Fruit fly (Drosophila melanogaster): ENCODE data around the gene Pus1.

Pus1 gene

DNA sequence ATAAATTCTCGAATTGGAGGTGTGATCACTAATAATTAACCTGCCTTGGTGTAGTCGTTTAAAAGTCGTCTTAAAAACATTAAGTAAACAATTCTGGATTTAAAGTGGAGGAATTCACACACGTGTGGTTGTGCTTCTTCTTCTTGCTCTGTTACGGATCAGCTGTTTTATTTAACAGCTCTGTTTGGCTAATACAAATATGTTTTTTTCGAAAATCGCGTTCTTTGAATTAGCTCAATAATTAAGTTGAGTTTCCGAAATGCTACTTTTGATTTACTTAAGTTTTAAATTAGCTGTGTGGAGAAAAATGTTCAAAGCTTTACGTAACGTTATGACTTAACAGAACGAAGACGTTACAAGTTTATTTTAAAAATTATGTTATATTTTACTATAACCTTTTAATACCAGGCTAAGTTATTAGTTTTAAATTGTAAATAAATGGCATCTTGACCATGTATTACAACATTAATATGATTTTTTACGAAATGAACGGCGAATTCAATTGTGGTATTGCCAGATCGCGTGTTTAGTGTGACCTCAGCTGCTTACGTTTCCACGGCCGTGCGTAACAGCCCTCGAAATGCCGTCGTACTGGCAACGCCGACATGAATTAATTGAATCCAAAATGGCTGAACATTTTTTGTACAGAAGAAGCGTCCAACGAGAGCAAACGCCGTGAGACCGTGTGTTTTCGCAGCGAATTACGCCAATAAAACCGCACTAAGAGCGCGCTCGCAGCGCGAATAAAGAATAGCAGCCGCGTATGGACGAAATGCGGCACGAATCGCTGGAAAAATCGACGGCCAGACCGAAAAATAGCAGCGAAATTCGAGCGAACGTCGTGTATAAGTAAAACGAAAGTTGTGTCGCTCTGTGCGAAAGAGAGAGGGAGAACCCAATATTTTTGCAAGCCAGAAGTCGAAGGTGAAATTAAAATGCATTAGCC lies at the start of gene Pus1, which contains the start of gene bon:
Pus1 (minus strand) TSS at position 155 of the 946 bp plus-strand sequence.
bon (plus strand) TSS at position 623 of the 946 bp plus-strand sequence.
- peak; percentile 1 for TF ChIP-seq noc (tag; optimal IDR thresholded peaks at IDR 0.05)

DNA sequence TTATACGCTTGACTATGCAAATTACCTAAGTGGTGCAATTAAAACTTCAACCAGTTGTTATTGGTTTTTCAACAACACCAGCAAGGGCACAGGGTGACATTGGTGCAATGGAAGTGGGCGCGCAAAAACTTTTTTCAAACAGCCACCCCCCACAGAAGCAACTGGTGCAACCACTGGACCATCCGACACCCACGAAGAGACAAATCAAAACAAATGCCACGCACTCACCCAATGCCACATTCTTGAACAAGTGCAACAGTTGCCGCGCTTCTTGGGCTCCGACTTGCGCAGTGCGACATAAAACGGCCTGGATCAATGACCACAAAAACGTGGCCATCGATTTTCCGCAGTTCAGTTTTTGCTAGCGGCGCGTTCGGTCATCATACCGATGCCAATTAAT lies 43.3 kb upstream of the Pus1 start:
- no peak for TF ChIP-seq noc (tag; optimal IDR thresholded peaks at IDR 0.05)

DNA sequence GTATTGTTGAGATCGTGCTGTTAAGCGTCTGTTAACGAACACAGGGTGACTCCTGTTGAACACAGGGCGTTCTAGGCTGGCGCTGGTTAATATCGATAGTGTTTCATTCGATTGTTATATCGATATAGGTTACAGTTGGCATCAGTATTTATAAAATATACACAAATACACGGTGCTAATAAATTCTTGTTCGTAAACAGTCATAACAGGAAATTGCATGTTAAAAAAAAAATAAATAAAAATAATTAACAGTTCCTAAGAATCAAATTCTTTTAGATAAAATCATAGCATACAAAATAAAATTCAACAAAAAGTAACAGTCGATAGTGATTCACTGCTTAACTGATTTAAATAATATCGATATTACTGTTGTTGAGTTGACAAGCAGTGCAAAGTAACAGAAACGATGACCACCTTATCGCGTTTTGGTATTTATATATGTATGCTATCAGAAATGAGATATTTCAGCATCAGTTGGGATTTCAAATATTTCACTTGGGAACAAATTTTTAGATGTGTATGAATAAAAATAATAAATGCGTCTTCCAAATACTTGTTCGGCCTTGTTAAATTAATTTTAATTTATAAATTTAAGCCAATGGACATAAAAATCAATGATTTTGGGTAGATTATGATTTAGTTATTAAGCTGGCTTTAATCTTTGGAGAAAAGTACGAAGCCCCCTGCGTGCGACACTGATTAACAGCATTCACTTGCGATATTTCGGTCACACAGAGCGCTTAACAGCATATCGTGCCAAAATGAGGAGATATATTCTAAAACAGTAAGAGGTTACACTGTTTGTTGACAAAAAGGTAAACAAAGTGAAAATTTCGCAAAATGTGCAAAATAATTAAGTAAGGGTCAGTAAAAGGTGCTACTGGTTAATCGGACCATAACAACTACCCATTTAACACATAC lies 42.5 kb upstream of the Pus1 start, which contains the start of the genes Pi3K92E and Lrrk:
Pi3K92E (minus strand) TSS at position 59 of the 921 bp plus-strand sequence.
Lrrk (plus strand) TSS at position 807 of the 921 bp plus-strand sequence.
- TF ChIP-seq noc (tag; optimal IDR thresholded peaks at IDR 0.05) = no peak

DNA sequence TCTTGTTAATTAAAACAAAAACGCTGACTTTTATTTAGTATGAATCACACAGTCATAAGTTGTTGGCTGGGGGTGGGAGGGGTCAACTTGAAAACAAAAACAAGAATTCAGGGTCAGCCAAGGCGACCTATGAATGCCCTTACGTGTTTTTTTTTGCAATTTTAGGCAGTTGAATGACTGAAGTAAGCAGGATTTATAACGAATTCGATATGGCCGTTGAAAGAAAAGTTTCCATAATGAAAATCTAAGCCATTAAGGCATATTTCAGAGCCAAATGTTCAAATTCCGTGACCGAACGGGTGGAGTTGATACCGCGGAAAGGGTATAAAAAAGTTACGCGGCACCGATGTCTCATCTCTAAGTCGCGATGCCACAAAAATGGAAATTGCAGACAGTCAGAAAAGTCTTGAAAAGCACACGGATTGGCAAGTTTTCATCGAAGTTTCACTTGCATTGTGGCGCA lies 41.5 kb upstream of the Pus1 start:
- no peak for TF ChIP-seq noc (tag; optimal IDR thresholded peaks at IDR 0.05)

DNA sequence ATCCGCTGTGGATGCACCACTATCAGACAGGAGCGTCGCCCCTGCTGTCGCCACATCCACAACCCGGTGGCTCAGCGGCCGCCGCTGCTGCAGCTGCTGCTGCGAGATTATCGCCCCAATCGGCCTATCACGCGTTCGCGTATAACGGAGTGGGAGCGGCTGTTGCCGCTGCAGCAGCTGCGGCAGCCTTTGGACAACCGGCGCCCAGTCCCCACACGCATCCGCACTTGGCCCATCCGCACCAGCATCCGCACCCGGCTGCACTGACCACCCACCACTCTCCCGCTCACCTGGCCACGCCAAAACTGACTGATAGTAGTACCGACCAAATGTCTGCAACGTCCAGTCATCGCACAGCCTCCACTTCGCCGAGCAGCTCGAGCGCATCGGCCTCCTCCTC lies 33.7 kb upstream of the Pus1 start:
- no peak for TF ChIP-seq noc (tag; optimal IDR thresholded peaks at IDR 0.05)

DNA sequence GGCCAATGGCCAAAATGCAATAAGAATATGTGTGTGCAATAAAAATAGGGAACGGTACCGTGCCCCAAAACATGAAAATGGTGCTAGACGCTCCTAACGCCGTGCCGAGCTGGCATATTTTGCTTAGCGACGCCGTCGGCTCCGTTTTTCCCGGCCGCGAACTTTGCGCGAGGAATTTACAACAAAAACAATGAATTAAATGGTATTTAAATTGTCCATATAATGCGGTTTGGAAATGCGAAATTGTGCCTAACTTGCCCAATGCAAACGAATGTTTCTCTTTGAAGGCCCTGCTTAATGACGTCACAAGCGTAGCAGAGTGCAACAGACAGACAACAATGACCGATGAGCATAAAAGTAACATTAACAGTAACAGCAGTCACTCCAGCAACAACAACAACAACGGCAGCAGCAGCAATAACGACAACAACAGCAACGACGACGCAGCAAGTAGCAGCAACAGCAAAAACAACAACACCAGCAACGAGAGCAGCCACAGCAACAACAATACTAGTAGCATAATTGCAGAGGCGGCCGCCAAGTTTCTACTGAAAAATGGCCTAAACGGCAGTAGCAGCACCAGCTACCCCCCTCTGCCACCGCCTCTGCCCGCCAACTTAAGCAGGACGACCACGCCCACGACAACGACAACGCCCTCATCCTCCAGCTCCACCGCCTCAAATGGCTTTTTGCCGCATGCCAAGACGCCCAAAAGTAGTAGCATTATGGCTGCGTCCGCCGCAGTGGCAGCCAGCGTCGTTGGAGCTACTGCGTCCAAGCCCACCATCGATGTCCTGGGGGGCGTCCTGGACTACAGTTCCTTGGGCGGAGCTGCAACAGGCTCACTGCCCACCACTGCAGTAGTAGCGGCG lies 30.1 kb upstream of the Pus1 start:
- no peak for TF ChIP-seq noc (tag; optimal IDR thresholded peaks at IDR 0.05)

DNA sequence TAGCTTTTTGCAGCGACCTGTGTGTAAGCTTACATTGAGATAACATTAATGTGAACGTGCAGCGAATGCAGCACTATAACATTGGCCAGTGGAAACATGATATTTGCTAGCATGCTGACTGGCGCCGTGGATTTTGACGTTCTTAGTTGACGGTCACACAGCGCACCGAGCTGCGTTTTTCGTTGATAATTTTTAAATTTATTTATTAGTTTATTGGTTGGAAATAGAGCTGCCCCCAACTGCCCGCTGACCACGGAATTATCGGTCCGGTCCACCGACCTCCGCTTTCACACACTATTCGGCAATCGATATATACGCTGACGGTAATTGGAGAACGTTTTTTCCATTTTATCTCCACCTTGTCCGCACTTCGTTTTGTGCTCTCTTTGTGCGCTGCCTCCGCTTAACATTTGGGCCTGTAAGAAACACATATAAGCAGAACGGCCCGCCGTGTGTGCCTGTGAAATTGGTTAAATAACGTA lies 29.4 kb upstream of the Pus1 start, which contains the start of gene H:
H (plus strand) TSS at position 134 of the 482 bp plus-strand sequence.
- TF ChIP-seq noc (tag; optimal IDR thresholded peaks at IDR 0.05) = no peak

DNA sequence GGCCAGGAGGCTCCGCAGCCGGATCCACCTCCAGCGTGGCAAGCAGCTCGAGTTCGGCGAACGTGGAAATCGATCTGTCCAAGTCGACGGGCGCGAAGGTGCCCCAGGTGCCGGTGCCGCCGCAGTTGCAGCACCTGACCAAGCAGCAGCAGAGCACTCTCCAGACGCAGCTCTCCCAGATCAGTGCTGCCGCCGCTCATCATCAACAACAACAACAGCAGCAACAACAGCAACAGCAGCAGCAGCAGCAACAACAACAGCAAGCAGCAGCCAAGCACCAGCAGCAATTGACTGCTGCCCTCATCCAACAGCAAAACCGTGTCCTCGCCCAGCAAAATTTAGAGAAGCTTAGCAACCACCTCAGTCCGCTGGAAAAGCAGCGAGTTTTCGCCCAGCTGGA lies 26.5 kb upstream of the Pus1 start:
- no peak for TF ChIP-seq noc (tag; optimal IDR thresholded peaks at IDR 0.05)

DNA sequence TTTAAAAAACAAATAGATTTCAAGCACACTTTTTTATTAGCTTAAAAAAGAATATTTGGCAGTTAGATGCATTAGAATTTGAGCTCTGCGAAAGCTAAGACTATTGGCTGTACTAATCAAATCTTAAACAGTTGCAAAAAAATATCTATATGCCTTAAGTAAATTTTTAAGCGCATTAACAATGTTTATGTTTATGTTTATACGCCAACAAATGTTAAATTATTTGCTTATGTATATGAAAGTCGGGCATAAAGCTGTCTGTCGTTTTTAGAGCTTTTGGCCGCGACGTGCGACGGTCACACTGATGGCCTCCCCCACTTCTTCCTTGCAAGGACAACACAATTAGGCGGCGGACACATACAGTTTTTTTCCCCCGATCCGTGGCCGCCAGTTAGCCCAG lies 25.1 kb upstream of the Pus1 start, which contains the start of gene CG5466:
CG5466 (plus strand) TSS at position 301 of the 400 bp plus-strand sequence.
- no peak for TF ChIP-seq noc (tag; optimal IDR thresholded peaks at IDR 0.05)

DNA sequence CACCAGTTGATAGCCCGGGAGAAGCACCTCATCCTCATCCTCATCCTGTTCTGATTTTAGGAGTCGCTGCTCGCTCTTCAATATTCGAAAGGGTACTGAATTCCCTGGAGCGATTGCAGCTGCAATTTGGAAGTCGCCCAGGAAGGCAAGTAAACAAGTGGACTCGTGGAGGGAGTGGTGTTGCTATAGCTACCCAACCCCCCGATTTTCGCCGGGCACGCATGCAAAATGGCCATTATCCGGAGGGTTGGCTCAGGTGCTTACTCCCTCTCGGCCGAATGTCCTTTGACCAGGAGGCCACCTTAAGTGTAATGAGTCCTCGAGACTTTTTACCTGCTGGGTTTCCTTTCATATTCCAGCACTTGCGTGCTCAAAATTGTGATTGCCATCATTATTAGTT lies 24.3 kb upstream of the Pus1 start, which contains the start of gene CG15923:
CG15923 (minus strand) TSS at position 101 of the 400 bp plus-strand sequence.
- TF ChIP-seq noc (tag; optimal IDR thresholded peaks at IDR 0.05) = no peak

DNA sequence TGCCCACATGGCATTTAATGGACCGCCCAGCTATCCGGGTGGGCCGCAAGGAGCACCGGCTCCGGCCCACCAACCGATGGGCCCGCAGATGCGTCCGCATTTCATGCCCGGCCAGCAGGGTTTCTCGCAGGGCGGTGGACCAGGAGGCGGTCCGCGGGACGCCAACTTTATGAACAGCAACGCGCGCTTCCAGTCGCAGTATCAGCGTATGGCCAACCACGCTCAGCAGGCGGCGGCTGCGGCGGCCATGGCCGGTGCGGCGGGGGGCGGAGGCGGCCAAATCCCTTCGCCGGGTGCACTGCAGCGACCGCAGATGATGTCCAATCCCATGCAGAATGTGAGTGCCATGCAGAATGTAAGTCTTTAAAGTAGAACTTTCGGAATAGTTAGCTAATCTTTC lies 15.7 kb upstream of the Pus1 start:
- no peak for TF ChIP-seq noc (tag; optimal IDR thresholded peaks at IDR 0.05)

DNA sequence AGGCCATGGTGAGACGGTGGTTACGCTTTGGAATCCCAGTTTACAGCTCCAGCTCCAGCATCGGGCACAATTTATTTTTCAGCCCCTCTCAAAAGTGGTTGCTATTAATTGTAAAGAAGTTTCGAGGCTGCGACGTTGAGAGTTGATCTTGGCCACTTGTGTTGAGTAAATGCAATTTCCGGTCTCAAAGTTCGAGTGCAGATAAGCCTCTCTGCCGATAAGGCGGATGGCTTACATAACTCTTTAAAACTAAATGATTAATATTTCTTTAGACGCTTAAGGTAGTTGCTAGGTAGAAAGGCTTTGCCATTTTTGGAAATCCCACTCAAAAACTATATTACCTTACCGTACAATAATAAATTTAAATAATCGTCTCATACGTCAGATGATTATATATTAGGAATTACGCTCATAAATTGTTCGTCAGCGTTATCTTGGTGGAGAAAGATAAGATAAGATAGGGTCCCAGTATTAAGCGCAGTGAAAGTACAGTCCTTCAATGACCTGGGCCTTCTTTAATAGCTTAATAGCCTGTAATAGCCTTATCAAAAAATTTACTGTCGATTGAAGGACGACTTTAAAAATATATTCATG lies 13.2 kb upstream of the Pus1 start:
- TF ChIP-seq noc (tag; optimal IDR thresholded peaks at IDR 0.05) = peak; percentile 79

DNA sequence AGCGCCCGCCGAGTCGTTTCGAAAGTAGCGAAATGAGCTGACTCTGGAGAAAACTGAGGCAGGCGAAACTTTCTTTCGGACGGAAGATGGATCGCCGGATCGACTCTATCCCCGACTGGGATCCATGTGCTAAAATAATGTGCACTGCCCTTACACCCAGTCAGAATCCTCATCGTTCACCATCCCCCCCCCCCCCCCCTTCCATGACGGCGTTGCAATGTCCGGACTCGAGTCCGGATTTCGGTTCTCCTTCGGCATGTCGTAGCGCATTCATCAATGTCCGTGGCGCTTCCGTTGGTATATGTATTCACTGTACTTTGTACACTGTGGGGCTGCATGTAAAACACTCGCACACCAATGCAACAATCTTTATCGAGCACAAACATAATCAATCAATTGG lies 12.6 kb upstream of the Pus1 start:
- TF ChIP-seq noc (tag; optimal IDR thresholded peaks at IDR 0.05) = no peak

DNA sequence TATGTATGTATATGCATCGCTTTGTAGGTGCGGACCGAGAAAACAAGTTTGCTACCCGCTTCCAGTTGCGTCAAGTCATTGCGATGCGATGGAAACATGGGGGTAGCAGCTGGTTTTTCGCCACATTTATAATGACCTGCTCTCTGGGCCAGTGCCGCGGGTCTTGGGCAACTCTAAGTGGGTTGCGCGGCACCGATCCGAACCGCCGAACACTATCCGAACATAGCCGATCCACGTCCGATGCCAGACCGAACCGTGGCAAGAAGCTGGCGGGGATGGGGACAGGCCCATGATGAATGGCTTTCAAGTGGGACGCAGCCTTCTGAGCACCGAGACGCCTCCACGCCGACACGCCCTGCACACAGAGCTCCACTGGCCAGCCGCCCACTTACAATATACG lies 11.6 kb upstream of the Pus1 start:
- TF ChIP-seq noc (tag; optimal IDR thresholded peaks at IDR 0.05) = no peak

All from whole organism, larva.